Fruit fly (Drosophila melanogaster) whole organism, larva: Measurements from ENCODE around the gene Caper.

Experiments
- noc ChIP-seq: fragments of 200-800 bp; sonication (Bioruptor generic); optimal IDR thresholded peaks from 3 replicates; lab custom pipeline; 2019; ENCODE audit warnings: missing biosample characterization, mild to moderate bottlenecking, missing genetic modification characterization, moderate library complexity

Caper gene

DNA sequence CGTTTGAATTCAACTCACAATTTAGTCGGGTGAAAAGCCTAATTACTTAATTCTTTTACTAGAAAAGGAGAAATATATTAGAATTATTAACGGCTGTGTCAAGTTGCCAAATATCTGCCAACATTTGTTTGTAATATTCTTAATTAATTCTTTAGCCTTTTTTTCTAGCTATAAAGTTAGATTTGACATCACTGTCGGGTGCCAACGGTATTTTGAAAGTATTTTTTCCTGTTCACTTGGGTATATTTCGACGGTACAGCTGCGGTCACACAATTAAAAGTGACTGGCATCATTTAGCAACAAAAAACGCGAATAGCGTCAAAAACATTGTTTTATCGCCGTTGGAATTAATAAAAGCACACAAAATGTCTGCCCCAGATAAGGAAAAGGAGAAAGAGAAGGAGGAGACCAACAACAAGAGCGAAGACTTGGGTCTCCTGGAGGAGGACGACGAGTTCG lies 31.2 kb downstream of the Caper start, which contains the start of gene Sem1:
Gene Sem1, plus strand, starts transcription at position 266 of the 459 bp plus-strand sequence.
- no peak for TF ChIP-seq noc (tag; lab: Kevin White, UChicago)

DNA sequence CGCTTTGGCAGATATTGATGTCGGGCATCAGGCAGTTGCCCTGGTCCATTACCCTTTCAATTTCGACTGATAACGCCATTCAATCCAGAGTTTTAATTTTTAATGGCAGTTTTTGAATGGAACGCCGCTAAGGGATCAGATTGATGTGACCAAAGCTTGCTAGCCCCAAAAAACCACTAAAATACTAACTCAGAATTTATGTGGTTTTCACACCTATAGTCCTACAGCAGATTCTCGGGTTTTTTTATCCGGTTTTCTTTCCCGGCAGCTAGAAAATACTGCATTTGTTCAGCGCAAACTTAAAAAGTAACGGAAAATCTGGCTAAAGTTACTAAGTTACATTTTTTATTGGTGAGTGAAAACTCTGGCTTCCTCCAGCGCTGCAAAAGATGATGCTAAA lies 33.2 kb downstream of the Caper start, which contains the start of gene Nuf2:
Gene Nuf2, minus strand, starts transcription at position 151 of the 400 bp plus-strand sequence.
- TF ChIP-seq noc (tag; lab: Kevin White, UChicago) = no peak

DNA sequence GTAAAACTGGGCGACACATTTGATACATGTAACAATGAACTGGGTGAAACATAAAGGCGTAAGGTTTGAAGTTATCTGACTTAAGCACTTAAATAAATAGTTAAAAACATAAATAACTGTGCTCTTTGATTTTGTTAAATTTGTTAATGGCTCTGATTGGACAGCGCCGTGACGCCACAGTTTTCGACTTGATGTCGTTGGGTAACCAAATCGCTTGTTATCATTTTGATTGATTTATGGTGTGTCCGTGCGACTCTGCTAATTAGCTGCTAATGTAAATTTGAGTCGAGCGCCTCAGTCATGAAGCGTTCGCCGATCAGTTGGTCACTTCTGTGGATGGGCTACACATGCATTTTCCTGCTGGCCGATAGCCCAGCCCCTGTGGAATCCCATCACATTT lies 35.2 kb downstream of the Caper start, which contains the start of gene Ugt307A1:
Gene Ugt307A1, plus strand, starts transcription at position 301 of the 400 bp plus-strand sequence.
- TF ChIP-seq noc (tag; lab: Kevin White, UChicago) = no peak

DNA sequence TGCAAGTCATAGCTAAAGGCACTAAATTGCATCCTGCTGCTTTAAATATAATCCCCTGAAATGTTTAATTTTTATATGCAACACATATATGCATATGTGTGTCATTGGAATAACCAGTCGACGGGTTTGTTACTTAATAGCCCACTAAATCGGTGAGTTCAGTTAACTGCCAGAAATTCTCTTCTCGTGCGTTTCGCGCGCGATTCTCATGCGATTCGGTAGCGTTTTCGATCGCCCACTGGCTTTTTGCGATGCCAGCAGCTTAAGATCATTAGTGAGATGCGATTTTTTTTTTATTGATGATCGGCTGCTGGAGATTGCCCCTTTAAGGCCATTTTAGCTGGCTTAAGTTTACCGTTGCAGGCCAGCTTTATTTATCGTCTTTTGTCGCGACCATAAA lies 38.7 kb downstream of the Caper start:
- TF ChIP-seq noc (tag; lab: Kevin White, UChicago) = no peak

DNA sequence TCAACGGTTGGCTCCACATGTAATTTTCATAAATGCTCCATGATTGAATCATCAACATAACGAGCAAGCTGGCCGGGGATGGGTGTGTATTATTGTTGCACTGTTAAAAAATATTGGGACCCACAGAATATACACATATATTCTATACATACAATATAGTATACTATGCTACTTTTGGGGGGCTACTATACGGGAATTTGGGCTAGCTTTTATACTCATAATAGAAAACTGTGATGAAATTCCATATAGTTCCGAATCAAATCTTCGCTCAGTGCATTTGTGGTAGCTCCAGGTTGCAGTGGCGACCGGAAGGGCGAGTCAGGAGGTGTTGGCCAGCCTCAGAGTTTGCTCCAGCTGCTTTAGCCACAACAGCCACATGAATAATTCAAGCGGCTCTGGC lies 39.3 kb downstream of the Caper start:
- TF ChIP-seq noc (tag; lab: Kevin White, UChicago) = no peak

DNA sequence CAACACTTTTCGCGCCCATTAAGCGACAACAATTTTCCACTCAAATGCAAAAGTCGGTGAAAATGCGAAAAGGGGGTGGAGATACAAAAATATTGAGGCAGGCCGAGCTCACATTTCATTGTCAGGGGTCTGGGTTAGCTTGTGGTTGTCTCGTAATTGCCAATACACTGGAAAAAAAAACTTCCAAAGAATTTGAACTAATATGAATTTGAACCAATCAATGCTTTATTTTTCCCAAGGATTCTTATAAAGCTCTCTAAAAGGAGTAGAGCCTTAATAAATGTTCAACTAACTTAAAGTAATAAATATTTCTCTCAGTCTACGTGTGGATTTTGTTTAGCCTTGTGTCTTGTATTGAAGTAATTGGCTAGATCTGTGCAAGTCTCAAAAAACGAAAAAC lies 40.5 kb downstream of the Caper start:
- TF ChIP-seq noc (tag; lab: Kevin White, UChicago) = no peak

DNA sequence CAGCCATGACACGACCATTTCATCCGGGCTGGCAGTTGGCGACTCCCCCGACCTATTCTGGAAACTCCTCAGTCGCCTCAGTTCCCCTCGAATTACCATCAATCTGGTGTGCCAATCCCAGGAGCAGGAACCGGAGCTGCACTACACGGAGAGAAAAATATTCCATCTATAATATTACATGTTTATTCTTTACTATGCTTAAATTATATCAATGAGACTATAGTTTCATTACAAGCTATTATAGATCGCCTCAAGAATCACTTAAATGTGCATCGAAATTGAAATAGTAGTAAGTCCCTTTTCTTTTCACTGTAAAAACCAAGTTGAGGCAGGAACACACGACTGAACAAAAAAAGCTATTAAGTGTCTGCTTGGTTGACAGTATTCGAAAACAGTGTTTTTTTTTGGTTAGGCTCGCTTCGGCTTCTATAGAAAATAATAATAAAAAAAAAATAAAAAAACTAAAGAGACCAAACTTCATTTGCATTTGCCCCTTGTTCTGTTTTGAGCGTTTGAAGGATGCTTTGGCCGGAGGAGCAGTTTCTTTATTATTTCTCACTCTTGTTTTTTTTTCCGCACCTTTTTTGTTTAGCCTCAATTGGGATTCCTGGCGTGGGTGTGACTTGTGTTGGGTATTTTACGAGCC lies 43.7 kb downstream of the Caper start:
- no peak for TF ChIP-seq noc (tag; lab: Kevin White, UChicago)

DNA sequence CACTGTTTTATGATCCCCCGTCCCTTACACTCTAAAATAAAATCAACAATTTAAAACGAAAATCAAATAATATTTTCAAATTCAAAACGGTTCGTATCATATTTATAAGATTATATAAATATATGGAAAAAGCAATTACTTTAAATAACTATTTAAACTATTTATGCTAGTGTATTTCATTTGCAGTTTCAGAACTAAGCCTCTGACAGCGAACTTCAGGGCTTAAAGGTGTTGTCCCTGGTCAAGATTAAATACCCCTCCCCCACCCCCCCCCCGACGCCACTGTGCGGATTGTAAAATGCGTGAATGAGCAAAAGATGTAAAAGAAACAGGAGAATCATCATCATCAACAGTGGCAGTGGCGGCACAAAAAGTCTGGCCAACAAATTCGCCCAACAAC lies 44.3 kb downstream of the Caper start:
- TF ChIP-seq noc (tag; lab: Kevin White, UChicago) = no peak

DNA sequence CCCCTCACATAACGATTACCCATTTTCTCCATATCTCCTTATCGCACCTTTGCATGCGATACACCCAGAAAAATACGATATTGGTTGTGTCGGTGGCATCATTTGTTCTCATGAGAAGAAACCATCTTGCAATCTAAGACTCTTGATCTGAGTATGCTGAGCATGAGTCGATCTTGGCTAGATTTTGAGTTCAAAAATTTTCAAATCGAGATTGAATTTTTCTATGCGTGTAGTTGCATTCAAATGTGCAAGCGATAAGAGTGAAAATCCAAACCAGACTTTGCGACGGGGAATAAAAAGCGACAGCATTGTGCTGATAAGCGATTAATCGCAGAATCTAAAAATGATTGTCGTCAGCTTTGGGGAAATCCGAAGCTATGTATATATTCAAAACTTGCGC lies 48.8 kb downstream of the Caper start:
- TF ChIP-seq noc (tag; lab: Kevin White, UChicago) = no peak

DNA sequence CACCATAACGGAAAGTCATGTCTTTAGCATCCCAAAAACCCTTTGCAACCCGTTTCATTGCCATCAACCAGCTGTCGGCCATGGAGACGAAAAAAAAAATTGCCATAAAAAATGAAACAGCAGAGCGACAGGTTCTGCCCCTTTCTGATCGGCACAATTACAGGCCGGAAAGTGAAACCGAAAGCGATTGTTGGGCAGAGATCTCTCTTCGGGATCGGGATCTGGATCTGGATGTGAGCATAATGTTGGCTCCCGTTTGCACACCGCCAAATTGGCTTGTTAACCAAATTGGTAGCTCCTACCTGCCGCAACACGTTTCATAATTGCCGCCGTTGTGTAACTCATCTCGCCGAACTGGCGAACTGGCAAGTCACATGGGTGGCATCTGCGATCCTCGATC lies 49.7 kb downstream of the Caper start:
- TF ChIP-seq noc (tag; lab: Kevin White, UChicago) = no peak

DNA sequence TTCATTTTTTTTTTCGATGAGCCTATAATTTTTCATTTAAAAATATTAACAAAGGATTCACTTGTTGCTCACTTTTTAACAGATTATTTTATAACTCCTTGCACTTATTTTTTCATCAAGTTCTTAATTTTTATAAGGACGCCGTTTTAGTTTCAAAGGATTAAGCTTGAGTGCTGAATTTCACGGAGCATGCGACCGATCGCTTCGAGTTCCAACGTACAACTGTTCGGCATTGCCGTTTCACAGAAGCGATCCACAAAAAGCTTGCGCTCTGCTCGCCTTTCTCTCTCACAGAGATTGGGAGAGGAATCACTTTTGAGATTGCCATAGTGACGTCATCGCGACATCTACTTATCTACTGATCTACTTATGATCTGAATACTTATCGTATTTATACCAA lies 51.9 kb downstream of the Caper start, which contains the start of gene Pvf2:
Gene Pvf2, minus strand, starts transcription at position 226 of the 400 bp plus-strand sequence.
- no peak for TF ChIP-seq noc (tag; lab: Kevin White, UChicago)
